Worm (Caenorhabditis elegans): ENCODE measurements around the gene pup-2.

DNA sequence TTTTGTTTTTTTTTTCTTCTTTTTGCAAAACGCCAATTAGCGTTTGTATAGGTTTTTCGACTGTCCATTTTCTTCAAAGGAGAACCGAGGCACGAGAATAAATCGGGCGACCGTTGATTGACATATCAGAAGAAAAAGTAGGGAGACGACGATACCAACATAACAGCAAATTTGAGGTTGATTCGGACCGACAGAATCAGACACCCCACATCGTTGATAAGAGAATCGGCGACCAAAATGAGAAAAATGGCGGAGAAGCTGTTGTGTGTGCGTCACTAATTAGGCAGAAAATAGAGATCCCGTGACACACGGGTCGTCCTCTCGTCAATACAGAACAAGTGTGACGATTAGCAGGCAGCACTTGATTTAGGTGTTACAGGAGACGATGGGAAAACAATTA is 43.8 kb upstream of the pup-2 start:
- TF ChIP-seq aly-2 (tag; optimal IDR thresholded peaks at IDR 0.05) (no peak), fos-1 (tag; optimal IDR thresholded peaks at IDR 0.05) (no peak), nhr-6 (tag; optimal IDR thresholded peaks at IDR 0.05) (no peak), alr-1 (tag; optimal IDR thresholded peaks at IDR 0.05) (no peak)

Measured in whole organism, L2 larva.